Worm (Caenorhabditis elegans) whole organism, L4 larva: Measurements from ENCODE around the gene C49C8.2.

Source experiments
- ceh-82 ChIP-seq: sonication (generic microtip); optimal IDR thresholded peaks from 2 replicates; lab custom pipeline; 2017; ENCODE audit warnings: missing biosample characterization, missing genetic modification characterization
- daf-12 ChIP-seq: fragments of 150-350 bp; optimal IDR thresholded peaks from 2 replicates; lab custom pipeline; 2014; ENCODE audit warnings: missing biosample characterization, missing genetic modification reagents, missing genetic modification characterization
- egl-43 ChIP-seq: fragments of 200-800 bp; sonication (Bioruptor generic); IDR thresholded peaks from 2 replicates; pipeline ENCODE4 v1.3.6; 2022; ENCODE audit warnings: missing genetic modification reagents, missing genetic modification characterization, missing compliant biosample characterization
- fkh-10 ChIP-seq: fragments of 150-350 bp; optimal IDR thresholded peaks from 2 replicates; lab custom pipeline; 2014; ENCODE audit warnings: missing biosample characterization, missing genetic modification reagents, missing genetic modification characterization
- hmg-1.1 ChIP-seq: fragments of 200-800 bp; sonication (Bioruptor generic); IDR thresholded peaks from 2 replicates; pipeline ENCODE4 v1.3.6; 2022; ENCODE audit warnings: missing genetic modification reagents, missing genetic modification characterization, missing compliant biosample characterization
- nhr-77 ChIP-seq: fragments of 150-350 bp; optimal IDR thresholded peaks from 2 replicates; lab custom pipeline; 2014; ENCODE audit warnings: missing biosample characterization, missing genetic modification characterization
- pqm-1 ChIP-seq: sonication (generic microtip); optimal IDR thresholded peaks from 2 replicates; lab custom pipeline; 2017; ENCODE audit warnings: missing biosample characterization, missing genetic modification characterization
- unc-130 ChIP-seq: sonication (generic microtip); optimal IDR thresholded peaks from 2 replicates; lab custom pipeline; 2016; ENCODE audit warnings: missing genetic modification reagents, missing genetic modification characterization, missing compliant biosample characterization
- ztf-11 ChIP-seq: fragments of 150-350 bp; optimal IDR thresholded peaks from 2 replicates; lab custom pipeline; 2014; ENCODE audit warnings: missing biosample characterization, missing genetic modification characterization

DNA sequence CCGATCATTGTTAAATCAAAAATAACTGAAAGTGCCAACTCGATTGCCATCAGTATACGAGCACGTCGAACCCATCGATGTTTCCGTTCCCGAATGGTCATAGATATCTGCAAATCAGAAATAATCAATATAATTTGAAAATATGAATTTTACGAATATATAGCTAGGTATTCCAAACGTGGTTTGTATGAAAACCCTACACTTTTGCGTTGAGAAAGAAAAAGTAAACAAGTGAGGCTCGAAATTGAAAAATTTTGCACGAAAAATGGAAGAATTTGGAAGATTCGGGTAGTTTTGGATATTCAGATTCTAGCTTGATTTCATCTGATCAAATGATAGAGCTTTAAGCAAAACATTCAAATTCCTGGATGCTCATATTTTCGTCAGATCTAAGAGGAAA is 12.1 kb upstream of the C49C8.2 start, which contains the start of gene F42A9.9:
- TF ChIP-seq fkh-10 (GFP tag; lab: Kevin White, UChicago) (no peak), unc-130 (GFP tag; lab: Kevin White, UChicago) (no peak), pqm-1 (tag; lab: Kevin White, UChicago) (no peak), ceh-82 (tag; lab: Kevin White, UChicago) (no peak), ztf-11 (tag; lab: Kevin White, UChicago) (no peak), daf-12 (no peak), egl-43 (GFP tag; lab: Robert Waterston, UW) (no peak), hmg-1.1 (GFP tag; lab: Robert Waterston, UW) (no peak), nhr-77 (tag; lab: Kevin White, UChicago) (no peak)
